Fruit fly (Drosophila melanogaster): ENCODE results near the gene Vha68-1.

DNA sequence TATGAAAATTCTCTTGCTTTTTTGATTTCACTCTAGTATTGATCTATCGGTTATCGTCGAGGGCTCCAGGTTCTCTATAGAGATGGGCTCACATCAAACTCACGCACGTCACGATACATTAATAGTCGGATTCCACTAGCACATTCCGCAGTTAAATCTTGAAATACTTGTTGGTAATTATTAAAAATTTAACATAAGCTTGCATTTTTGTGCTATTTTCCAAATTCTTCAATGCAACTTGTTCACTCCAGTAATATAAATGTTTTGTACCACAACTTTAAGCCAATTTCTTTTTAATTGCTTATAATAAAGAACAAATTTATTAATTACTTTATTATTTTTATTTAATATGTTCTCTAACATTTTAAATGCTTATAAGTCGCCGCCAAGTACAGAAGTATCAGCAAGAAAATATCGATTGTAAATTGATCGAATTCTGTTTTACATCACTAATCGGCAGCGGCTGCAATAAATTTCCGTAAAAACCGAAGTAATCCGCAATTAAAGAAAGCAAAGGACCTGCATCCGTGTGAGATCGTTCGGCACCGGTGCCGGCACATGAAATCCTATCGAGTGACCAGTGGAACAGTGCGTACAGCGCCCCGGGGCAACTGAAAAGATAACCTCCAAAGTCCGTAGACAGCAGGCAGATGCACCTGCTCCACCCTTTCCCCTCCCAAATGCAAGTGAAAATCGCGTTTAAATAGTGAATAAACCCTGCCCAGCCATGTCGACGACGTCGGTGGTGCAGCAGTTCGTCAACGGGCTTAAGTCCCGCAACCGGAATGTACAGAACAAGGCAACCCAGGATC, at the start of gene Vha68-1, which contains the start of gene mTor:
- TF ChIP-seq psq (optimal IDR thresholded peaks at IDR 0.05) (no peak), h (optimal IDR thresholded peaks at IDR 0.05) (no peak), ttk (optimal IDR thresholded peaks at IDR 0.05) (no peak), insv (optimal IDR thresholded peaks at IDR 0.05) (no peak), Myc (optimal IDR thresholded peaks at IDR 0.05) (no peak)

Data from Kc167 (cell line).